Worm (Caenorhabditis elegans) whole organism, L4 larva: ENCODE measurements around the gene fut-8.

ENCODE experiments used
- F49E8.2 ChIP-seq: sonication (generic microtip); optimal IDR thresholded peaks from 2 replicates; lab custom pipeline; 2016; ENCODE audit warnings: missing compliant biosample characterization, mild to moderate bottlenecking, missing genetic modification characterization, borderline replicate concordance
- R02D3.7 ChIP-seq: fragments of 150-350 bp; sonication (generic microtip); optimal IDR thresholded peaks from 3 replicates; lab custom pipeline; 2014; ENCODE audit warnings: missing biosample characterization, missing genetic modification characterization
- T20F7.1 ChIP-seq: fragments of 200-800 bp; sonication (Bioruptor generic); optimal IDR thresholded peaks from 2 replicates; lab custom pipeline; 2018; ENCODE audit warnings: mild to moderate bottlenecking, missing genetic modification characterization, missing compliant biosample characterization
- T26A8.4 ChIP-seq: fragments of 200-800 bp; sonication (Bioruptor generic); IDR thresholded peaks from 2 replicates; pipeline ENCODE4 v1.3.6; 2022; ENCODE audit warnings: missing genetic modification characterization, missing compliant biosample characterization
- Y105C5A.15 ChIP-seq: fragments of 200-800 bp; sonication (Bioruptor generic); IDR thresholded peaks from 2 replicates; pipeline ENCODE4 v1.3.6; 2022; ENCODE audit warnings: missing genetic modification characterization, missing compliant biosample characterization
- Y48G9A.11 ChIP-seq: fragments of 200-800 bp; sonication (Bioruptor generic); IDR thresholded peaks from 2 replicates; pipeline ENCODE4 v1.3.6; 2022; ENCODE audit warnings: missing genetic modification reagents, missing genetic modification characterization, missing compliant biosample characterization
- ZK337.2 ChIP-seq: fragments of 200-800 bp; sonication (Bioruptor generic); IDR thresholded peaks from 2 replicates; pipeline ENCODE4 v1.3.6; 2022; ENCODE audit warnings: missing genetic modification reagents, missing genetic modification characterization, missing compliant biosample characterization
- aha-1 ChIP-seq: fragments of 150-350 bp; peaks from one replicate; lab custom pipeline; 2014; ENCODE audit warnings: missing biosample characterization, missing genetic modification characterization
- aly-2 ChIP-seq: sonication (generic microtip); optimal IDR thresholded peaks from 2 replicates; lab custom pipeline; 2018; ENCODE audit warnings: missing biosample characterization, missing genetic modification characterization
- ama-1 ChIP-seq: fragments of 150-350 bp; optimal IDR thresholded peaks from 2 replicates; lab custom pipeline; 2014; ENCODE audit warnings: inconsistent platforms, mixed read lengths
- ceh-20 ChIP-seq: fragments of 200-800 bp; sonication (Bioruptor generic); IDR thresholded peaks from 2 replicates; pipeline ENCODE4 v1.3.6; 2022; ENCODE audit warnings: missing genetic modification reagents, missing genetic modification characterization, missing compliant biosample characterization
- ceh-32 ChIP-seq: sonication (generic microtip); optimal IDR thresholded peaks from 2 replicates; lab custom pipeline; 2016; ENCODE audit warnings: mild to moderate bottlenecking, missing genetic modification characterization, missing compliant biosample characterization; ENCODE audit not compliant: poor library complexity
- ces-1 ChIP-seq: fragments of 150-350 bp; sonication (generic microtip); optimal IDR thresholded peaks from 4 replicates; lab custom pipeline; 2014; ENCODE audit warnings: missing biosample characterization, missing genetic modification reagents, missing genetic modification characterization
- cey-2 ChIP-seq: sonication (generic microtip); optimal IDR thresholded peaks from 3 replicates; lab custom pipeline; 2017; ENCODE audit warnings: missing genetic modification characterization, mild to moderate bottlenecking, missing compliant biosample characterization, antibody characterized with exemption, borderline replicate concordance; ENCODE audit not compliant: insufficient read depth
- ctbp-1 ChIP-seq: fragments of 200-800 bp; sonication (Bioruptor generic); IDR thresholded peaks from 2 replicates; pipeline ENCODE4 v1.3.6; 2022; ENCODE audit warnings: missing genetic modification reagents, missing genetic modification characterization, missing compliant biosample characterization
- daf-16 ChIP-seq, 3 experiments: sonication (generic microtip); optimal IDR thresholded peaks; 2 replicates each; lab custom pipeline; 2016 to 2017; ENCODE audit warnings: missing genetic modification characterization in 3 of 3, missing genetic modification reagents in 3 of 3, mild to moderate bottlenecking in 2 of 3, missing compliant biosample characterization in 2 of 3, missing biosample characterization in 1 of 3, moderate library complexity in 1 of 3
- daf-8 ChIP-seq: fragments of 200-800 bp; sonication (Bioruptor generic); IDR thresholded peaks from 2 replicates; pipeline ENCODE4 v1.3.6; 2022; ENCODE audit warnings: missing genetic modification characterization, missing compliant biosample characterization
- dmd-6 ChIP-seq: fragments of 200-800 bp; sonication (Bioruptor generic); IDR thresholded peaks from 2 replicates; pipeline ENCODE4 v1.3.6; 2022; ENCODE audit warnings: missing genetic modification reagents, missing genetic modification characterization, missing compliant biosample characterization
- dmd-8 ChIP-seq: fragments of 200-800 bp; sonication (Bioruptor generic); IDR thresholded peaks from 2 replicates; pipeline ENCODE4 v1.3.6; 2022; ENCODE audit warnings: missing genetic modification characterization, missing compliant biosample characterization
- egl-27 ChIP-seq: sonication (generic microtip); optimal IDR thresholded peaks from 3 replicates; lab custom pipeline; 2017; ENCODE audit warnings: missing biosample characterization, missing genetic modification reagents, missing genetic modification characterization
- fos-1 ChIP-seq: fragments of 150-350 bp; optimal IDR thresholded peaks from 2 replicates; lab custom pipeline; 2014; ENCODE audit warnings: missing biosample characterization, missing genetic modification characterization
- gei-8 ChIP-seq: fragments of 200-800 bp; sonication (Bioruptor generic); optimal IDR thresholded peaks from 2 replicates; lab custom pipeline; 2018; ENCODE audit warnings: mild to moderate bottlenecking, missing genetic modification characterization, missing compliant biosample characterization
- hlh-30 ChIP-seq: sonication (generic microtip); optimal IDR thresholded peaks from 2 replicates; lab custom pipeline; 2017; ENCODE audit warnings: antibody characterized with exemption, mild to moderate bottlenecking, missing genetic modification characterization, missing compliant biosample characterization; ENCODE audit not compliant: insufficient read depth
- jun-1 ChIP-seq: fragments of 150-350 bp; optimal IDR thresholded peaks from 2 replicates; lab custom pipeline; 2014; ENCODE audit warnings: missing biosample characterization, missing genetic modification reagents, missing genetic modification characterization
- lin-13 ChIP-seq: fragments of 150-350 bp; optimal IDR thresholded peaks from 2 replicates; lab custom pipeline; 2014; ENCODE audit warnings: missing biosample characterization, missing genetic modification reagents, missing genetic modification characterization
- lin-39 ChIP-seq: fragments of 150-350 bp; optimal IDR thresholded peaks from 2 replicates; lab custom pipeline; 2014; ENCODE audit warnings: missing biosample characterization, missing genetic modification reagents, missing genetic modification characterization
- lir-3 ChIP-seq: sonication (generic microtip); optimal IDR thresholded peaks from 2 replicates; lab custom pipeline; 2016; ENCODE audit warnings: mild to moderate bottlenecking, missing genetic modification characterization, missing compliant biosample characterization
- madf-9 ChIP-seq: fragments of 200-800 bp; sonication (Bioruptor generic); conservative IDR thresholded peaks from 2 replicates; pipeline ENCODE4 v1.3.6; 2022; ENCODE audit warnings: missing genetic modification reagents, missing genetic modification characterization, missing compliant biosample characterization
- mdt-29 ChIP-seq: fragments of 200-800 bp; sonication (Bioruptor generic); IDR thresholded peaks from 2 replicates; pipeline ENCODE4 v1.3.6; 2022; ENCODE audit warnings: missing genetic modification reagents, missing genetic modification characterization, missing compliant biosample characterization
- mes-2 ChIP-seq: sonication (generic microtip); optimal IDR thresholded peaks from 2 replicates; lab custom pipeline; 2016; ENCODE audit warnings: missing genotype, mild to moderate bottlenecking, missing genetic modification characterization, missing compliant biosample characterization; ENCODE audit not compliant: poor library complexity, severe bottlenecking
- mxl-2 ChIP-seq: fragments of 200-800 bp; sonication (Bioruptor generic); conservative IDR thresholded peaks from 2 replicates; pipeline ENCODE4 v1.3.6; 2022; ENCODE audit warnings: missing genetic modification reagents, missing genetic modification characterization, missing compliant biosample characterization
- mxl-3 ChIP-seq: fragments of 200-800 bp; sonication (Bioruptor generic); optimal IDR thresholded peaks from 2 replicates; lab custom pipeline; 2018; ENCODE audit warnings: mild to moderate bottlenecking, missing genetic modification characterization, missing compliant biosample characterization
- nhr-10 ChIP-seq: fragments of 150-350 bp; optimal IDR thresholded peaks from 2 replicates; lab custom pipeline; 2014; ENCODE audit warnings: missing biosample characterization, missing genetic modification characterization
- nhr-102 ChIP-seq: sonication (generic microtip); optimal IDR thresholded peaks from 2 replicates; lab custom pipeline; 2016; ENCODE audit warnings: mild to moderate bottlenecking, missing genetic modification characterization, moderate library complexity, missing compliant biosample characterization
- nhr-28 ChIP-seq: fragments of 150-350 bp; optimal IDR thresholded peaks from 2 replicates; lab custom pipeline; 2014; ENCODE audit warnings: missing biosample characterization, missing genetic modification characterization
- nhr-42 ChIP-seq: fragments of 200-800 bp; sonication (Bioruptor generic); IDR thresholded peaks from 2 replicates; pipeline ENCODE4 v1.3.6; 2022; ENCODE audit warnings: missing genetic modification characterization, missing compliant biosample characterization
- nhr-48 ChIP-seq: sonication (generic microtip); optimal IDR thresholded peaks from 2 replicates; lab custom pipeline; 2016; ENCODE audit warnings: mild to moderate bottlenecking, missing genetic modification characterization, missing compliant biosample characterization
- nhr-6 ChIP-seq: fragments of 150-350 bp; optimal IDR thresholded peaks from 2 replicates; lab custom pipeline; 2014; ENCODE audit warnings: missing biosample characterization, missing genetic modification characterization
- pha-4 ChIP-seq, 2 experiments: fragments of 150-350 bp in 1 of 2; fragments of 200-800 bp in 1 of 2; sonication (Bioruptor generic) in 1 of 2; IDR thresholded peaks in 1 of 2; optimal IDR thresholded peaks in 1 of 2; 2 replicates each; pipeline versions ENCODE4 v1.3.6 to Lab custom; 2014 to 2022; ENCODE audit warnings: missing genetic modification characterization in 2 of 2, missing genetic modification reagents in 2 of 2, missing biosample characterization in 1 of 2, missing compliant biosample characterization in 1 of 2
- rbr-2 ChIP-seq: sonication (generic microtip); optimal IDR thresholded peaks from 2 replicates; lab custom pipeline; 2016; ENCODE audit warnings: missing genotype, missing genetic modification characterization, missing compliant biosample characterization
- saeg-2 ChIP-seq: fragments of 200-800 bp; sonication (Bioruptor generic); IDR thresholded peaks from 2 replicates; pipeline ENCODE4 v1.3.6; 2022; ENCODE audit warnings: missing genetic modification reagents, missing genetic modification characterization, missing compliant biosample characterization
- skn-1 ChIP-seq: fragments of 150-350 bp; optimal IDR thresholded peaks from 2 replicates; lab custom pipeline; 2014; ENCODE audit warnings: missing biosample characterization, missing genetic modification characterization
- snpc-1.2 ChIP-seq: fragments of 200-800 bp; sonication (Bioruptor generic); IDR thresholded peaks from 2 replicates; pipeline ENCODE4 v1.3.6; 2022; ENCODE audit warnings: missing genetic modification reagents, missing genetic modification characterization, missing compliant biosample characterization
- snpc-4 ChIP-seq: fragments of 150-350 bp; optimal IDR thresholded peaks from 2 replicates; lab custom pipeline; 2014; ENCODE audit warnings: missing biosample characterization, missing genetic modification characterization
- spr-3 ChIP-seq: fragments of 200-800 bp; sonication (Bioruptor generic); optimal IDR thresholded peaks from 2 replicates; lab custom pipeline; 2018; ENCODE audit warnings: mild to moderate bottlenecking, missing genetic modification characterization, missing compliant biosample characterization
- tag-97 ChIP-seq: fragments of 200-800 bp; sonication (Bioruptor generic); IDR thresholded peaks from 2 replicates; pipeline ENCODE4 v1.3.6; 2022; ENCODE audit warnings: missing genetic modification characterization, missing compliant biosample characterization
- unc-39 ChIP-seq: sonication (generic microtip); optimal IDR thresholded peaks from 2 replicates; lab custom pipeline; 2017; ENCODE audit warnings: missing biosample characterization, missing genetic modification characterization
- zag-1 ChIP-seq: fragments of 150-350 bp; optimal IDR thresholded peaks from 2 replicates; lab custom pipeline; 2014; ENCODE audit warnings: missing biosample characterization, missing genetic modification characterization
- zfp-3 ChIP-seq: fragments of 200-800 bp; sonication (Bioruptor generic); conservative IDR thresholded peaks from 2 replicates; pipeline ENCODE4 v1.3.6; 2022; ENCODE audit warnings: missing genetic modification reagents, missing genetic modification characterization, missing compliant biosample characterization
- ztf-11 ChIP-seq: fragments of 150-350 bp; optimal IDR thresholded peaks from 2 replicates; lab custom pipeline; 2014; ENCODE audit warnings: missing biosample characterization, missing genetic modification characterization
- ztf-7 ChIP-seq: fragments of 150-350 bp; optimal IDR thresholded peaks from 2 replicates; lab custom pipeline; 2014; ENCODE audit warnings: missing biosample characterization, missing genetic modification characterization

fut-8 gene

DNA sequence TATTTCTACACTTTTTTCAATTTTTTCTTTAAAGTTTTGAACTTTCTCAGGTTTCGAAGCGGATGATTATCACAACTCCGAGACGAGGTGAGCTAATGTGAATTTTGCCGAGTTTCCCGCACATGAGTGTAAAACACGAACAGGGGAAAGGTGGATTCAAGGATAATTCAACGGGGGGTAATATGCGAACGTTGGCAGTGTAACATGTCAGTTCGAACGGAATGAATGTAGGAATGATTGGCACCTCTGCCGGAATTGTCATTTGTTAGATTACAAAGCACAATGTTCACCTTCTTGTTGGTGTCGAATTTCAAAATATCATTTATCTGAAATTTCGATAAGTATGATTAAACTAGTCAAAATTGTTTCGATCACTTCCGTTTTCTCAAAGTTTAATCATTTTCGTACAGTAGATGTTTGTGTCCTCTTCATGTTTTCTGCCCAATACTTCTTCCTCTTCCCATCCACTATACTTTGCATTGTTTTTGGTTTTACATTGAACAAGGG is 28.7 kb upstream of the fut-8 start, which contains the start of gene picc-1 (continued):
- 0 out of 2 replicates have a peak, but pooled peaks have one; percentile 27 for TF ChIP-seq T26A8.4
- TF ChIP-seq daf-8 (GFP tag; lab: Robert Waterston, UW) = no peak
- TF ChIP-seq lin-39 (tag; lab: Kevin White, UChicago) = no peak
- TF ChIP-seq aha-1 = peak; percentile 96
- TF ChIP-seq mdt-29 = no peak
- TF ChIP-seq daf-16 (GFP tag; optimal IDR thresholded peaks at IDR 0.05; lab: Kevin White, UChicago) = no peak
- no peak for TF ChIP-seq daf-16 (tag; optimal IDR thresholded peaks at IDR 0.05; lab: Kevin White, UChicago)
- peak; percentile 24 for TF ChIP-seq T20F7.1 (GFP tag; lab: Kevin White, UChicago)
- TF ChIP-seq unc-39 (tag; lab: Kevin White, UChicago) = no peak
- TF ChIP-seq dmd-8 (GFP tag; lab: Robert Waterston, UW) = no peak
- TF ChIP-seq spr-3 = no peak
- no peak for TF ChIP-seq zfp-3
- TF ChIP-seq nhr-10 (tag; lab: Kevin White, UChicago) = no peak
- no peak for TF ChIP-seq R02D3.7
- TF ChIP-seq saeg-2 (GFP tag; lab: Robert Waterston, UW) = no peak
- no peak for TF ChIP-seq Y105C5A.15 (GFP tag; lab: Robert Waterston, UW)
- TF ChIP-seq nhr-6 (tag; lab: Kevin White, UChicago) = no peak
- TF ChIP-seq jun-1 (tag; lab: Kevin White, UChicago) = no peak
- no peak for TF ChIP-seq nhr-42 (GFP tag; lab: Robert Waterston, UW)
- no peak for TF ChIP-seq skn-1
- TF ChIP-seq gei-8 = no peak
- TF ChIP-seq fos-1 (tag; lab: Kevin White, UChicago) = no peak
- no peak for TF ChIP-seq nhr-28
- TF ChIP-seq aly-2 (tag; lab: Kevin White, UChicago) = no peak
- TF ChIP-seq ztf-11 = no peak
- no peak for TF ChIP-seq lin-13 (GFP tag; lab: Kevin White, UChicago)
- TF ChIP-seq Y48G9A.11 (GFP tag; lab: Robert Waterston, UW) = peak; percentile 69
- no peak for TF ChIP-seq tag-97
- peak; percentile 38 for TF ChIP-seq mes-2
- no peak for TF ChIP-seq lir-3 (tag; lab: Kevin White, UChicago)
- no peak for TF ChIP-seq rbr-2 (tag; lab: Kevin White, UChicago)
- TF ChIP-seq hlh-30 (tag; lab: Kevin White, UChicago) = no peak
- TF ChIP-seq snpc-4 (tag; lab: Kevin White, UChicago) = no peak
- TF ChIP-seq nhr-48 (tag; lab: Kevin White, UChicago) = peak; percentile 47
- no peak for TF ChIP-seq cey-2 (tag; lab: Kevin White, UChicago)
- TF ChIP-seq mxl-2 = no peak
- TF ChIP-seq ZK337.2 (GFP tag; lab: Robert Waterston, UW) = no peak
- no peak for TF ChIP-seq ceh-20 (GFP tag; lab: Robert Waterston, UW)
- TF ChIP-seq nhr-102 = peak; percentile 69
- TF ChIP-seq zag-1 (tag; lab: Kevin White, UChicago) = no peak
- TF ChIP-seq ces-1 (GFP tag; lab: Kevin White, UChicago) = no peak
- TF ChIP-seq dmd-6 (GFP tag; lab: Robert Waterston, UW) = no peak
- 0 out of 2 replicates have a peak, but pooled peaks have one; percentile 36 for TF ChIP-seq snpc-1.2 (GFP tag; lab: Robert Waterston, UW)
- no peak for TF ChIP-seq ztf-7 (tag; lab: Kevin White, UChicago)
- TF ChIP-seq pha-4 (GFP tag; IDR thresholded peaks at IDR 0.05; lab: Robert Waterston, UW) = no peak
- no peak for TF ChIP-seq pha-4 (tag; optimal IDR thresholded peaks at IDR 0.05; lab: Kevin White, UChicago)
- no peak for TF ChIP-seq mxl-3 (GFP tag; lab: Kevin White, UChicago)
- TF ChIP-seq ctbp-1 (GFP tag; lab: Robert Waterston, UW) = no peak
- no peak for TF ChIP-seq ceh-32 (tag; lab: Kevin White, UChicago)
- TF ChIP-seq egl-27 (tag; lab: Kevin White, UChicago) = no peak
- peak; percentile 89 for TF ChIP-seq ama-1 (lab: Kevin White, UChicago)
- TF ChIP-seq F49E8.2 (tag; lab: Kevin White, UChicago) = no peak
- TF ChIP-seq madf-9 (GFP tag; lab: Robert Waterston, UW) = no peak
